Worm (Caenorhabditis elegans) whole organism, early embryonic: ENCODE data around the gene egl-17.

Experiments
- ama-1 ChIP-seq: fragments of 150-350 bp; optimal IDR thresholded peaks from 2 replicates; lab custom pipeline; 2014
- scrt-1 ChIP-seq: fragments of 200-800 bp; sonication (Bioruptor generic); IDR thresholded peaks from 2 replicates; pipeline ENCODE4 v1.3.6; 2022; ENCODE audit warnings: missing genetic modification characterization, missing compliant biosample characterization
- tbx-11 ChIP-seq: fragments of 200-800 bp; sonication (Bioruptor generic); IDR thresholded peaks from 2 replicates; pipeline ENCODE4 v1.3.6; 2022; ENCODE audit warnings: missing genetic modification characterization, missing compliant biosample characterization

DNA sequence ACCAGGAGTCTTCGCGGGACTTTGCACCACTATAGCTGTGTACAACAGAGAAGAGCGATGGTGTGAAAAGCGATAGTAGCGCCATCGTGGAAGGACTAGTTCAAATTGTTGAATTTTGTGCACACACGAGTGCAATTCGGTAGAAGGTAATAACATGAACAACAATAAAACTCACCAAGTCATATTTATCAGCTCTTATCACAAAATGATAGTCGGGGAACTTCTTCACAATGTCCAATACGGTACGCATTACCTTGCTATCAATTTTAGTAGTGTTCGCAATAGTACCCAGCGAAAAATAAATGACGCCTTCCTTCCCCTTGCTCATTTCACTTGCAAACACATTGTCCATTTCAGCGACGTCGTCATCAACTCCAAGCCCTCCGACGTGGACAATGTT lies 38.2 kb downstream of the egl-17 start:
- TF ChIP-seq ama-1 (lab: Kevin White, UChicago), result no peak
- no peak for TF ChIP-seq scrt-1 (GFP tag; lab: Robert Waterston, UW)
- no peak for TF ChIP-seq tbx-11 (GFP tag; lab: Robert Waterston, UW)
